Fruit fly (Drosophila melanogaster) whole organism, wandering third instar larva: ENCODE results near the gene CG11594.

Experiments used
- CG32264 ChIP-seq: fragments of 200-800 bp; sonication (Bioruptor generic); optimal IDR thresholded peaks from 2 replicates; lab custom pipeline; 2016; ENCODE audit warnings: missing biosample characterization, missing genetic modification characterization
- CG9705 ChIP-seq: fragments of 200-800 bp; sonication (Bioruptor generic); optimal IDR thresholded peaks from 2 replicates; lab custom pipeline; 2018; ENCODE audit warnings: missing biosample characterization, mild to moderate bottlenecking, missing genetic modification characterization
- CrebA ChIP-seq: fragments of 200-800 bp; sonication (Bioruptor generic); optimal IDR thresholded peaks from 2 replicates; lab custom pipeline; 2016; ENCODE audit warnings: missing biosample characterization, mild to moderate bottlenecking, missing genetic modification characterization, borderline replicate concordance
- Dfd ChIP-seq: fragments of >200 bp; optimal IDR thresholded peaks from 2 replicates; lab custom pipeline; 2017; ENCODE audit warnings: missing biosample characterization, missing genetic modification characterization
- Dif ChIP-seq: fragments of 200-275, 200-300 bp; sonication (Bioruptor generic); optimal IDR thresholded peaks from 2 replicates; lab custom pipeline; 2018; ENCODE audit warnings: missing biosample characterization, missing genetic modification characterization; ENCODE audit not compliant: partially characterized antibody
- GATAd ChIP-seq: sonication (Bioruptor generic); optimal IDR thresholded peaks from 2 replicates; lab custom pipeline; 2016; ENCODE audit warnings: missing biosample characterization, missing genetic modification characterization
- HLH106 ChIP-seq: fragments of 200-800 bp; optimal IDR thresholded peaks from 3 replicates; lab custom pipeline; 2019; ENCODE audit warnings: missing biosample characterization, mild to moderate bottlenecking, missing genetic modification characterization, moderate library complexity
- Hnf4 ChIP-seq: fragments of 200-800 bp; sonication (Bioruptor generic); optimal IDR thresholded peaks from 2 replicates; lab custom pipeline; 2016; ENCODE audit warnings: missing biosample characterization, mild to moderate bottlenecking, missing genetic modification characterization
- Hr78 ChIP-seq: fragments of >200 bp; optimal IDR thresholded peaks from 2 replicates; lab custom pipeline; 2017; ENCODE audit warnings: missing biosample characterization, missing genetic modification characterization
- Hr83 ChIP-seq: fragments of 200-300 bp; sonication (Bioruptor generic); optimal IDR thresholded peaks from 2 replicates; lab custom pipeline; 2016; ENCODE audit warnings: missing biosample characterization, mild to moderate bottlenecking, missing genetic modification characterization, moderate library complexity; ENCODE audit not compliant: poor library complexity, severe bottlenecking
- Jra ChIP-seq: sonication (Bioruptor generic); optimal IDR thresholded peaks from 2 replicates; lab custom pipeline; 2016; ENCODE audit warnings: missing biosample characterization, missing genetic modification characterization
- Mio ChIP-seq: sonication (Bioruptor generic); optimal IDR thresholded peaks from 2 replicates; lab custom pipeline; 2016; ENCODE audit warnings: missing biosample characterization, missing genetic modification characterization
- Myc ChIP-seq: fragments of >200 bp; optimal IDR thresholded peaks from 2 replicates; lab custom pipeline; 2017
- N ChIP-seq: fragments of >200 bp; optimal IDR thresholded peaks from 2 replicates; lab custom pipeline; 2018; ENCODE audit warnings: missing biosample characterization, missing external identifiers, missing genetic modification characterization
- OdsH ChIP-seq: fragments of 200-800 bp; sonication (Bioruptor generic); optimal IDR thresholded peaks from 2 replicates; lab custom pipeline; 2016; ENCODE audit warnings: missing biosample characterization, mild to moderate bottlenecking, missing genetic modification characterization
- Rel ChIP-seq, 2 experiments: fragments of 200-800 bp; sonication (Bioruptor generic) in 1 of 2; optimal IDR thresholded peaks; 2 replicates in 1 of 2; 3 replicates in 1 of 2; lab custom pipeline; 2016 to 2019; ENCODE audit warnings: mild to moderate bottlenecking in 2 of 2, missing biosample characterization in 2 of 2, missing genetic modification characterization in 2 of 2, moderate library complexity in 1 of 2
- Sp1 ChIP-seq: fragments of 200-800 bp; sonication (Bioruptor generic); optimal IDR thresholded peaks from 3 replicates; lab custom pipeline; 2019; ENCODE audit warnings: missing biosample characterization, mild to moderate bottlenecking, missing genetic modification characterization, moderate library complexity
- Vsx2 ChIP-seq: fragments of 200-300, 225-300 bp; sonication (Bioruptor generic); optimal IDR thresholded peaks from 2 replicates; lab custom pipeline; 2018; ENCODE audit warnings: missing biosample characterization, missing genetic modification characterization; ENCODE audit not compliant: partially characterized antibody
- br ChIP-seq: fragments of 200-800 bp; sonication (Bioruptor generic); optimal IDR thresholded peaks from 2 replicates; lab custom pipeline; 2016; ENCODE audit warnings: missing biosample characterization, missing genetic modification characterization
- brk ChIP-seq: fragments of 200-800 bp; sonication (Bioruptor generic); optimal IDR thresholded peaks from 2 replicates; lab custom pipeline; 2016; ENCODE audit warnings: missing biosample characterization, mild to moderate bottlenecking, missing genetic modification characterization
- dl ChIP-seq, 2 experiments: fragments of 175-275, 200-275 bp in 1 of 2; fragments of 200-275 bp in 1 of 2; sonication (Bioruptor generic); optimal IDR thresholded peaks; lab custom pipeline; 2018; ENCODE audit warnings: mild to moderate bottlenecking in 2 of 2, missing biosample characterization in 2 of 2, missing genetic modification characterization in 2 of 2, moderate library complexity in 2 of 2; ENCODE audit not compliant: partially characterized antibody in 2 of 2, insufficient read depth in 1 of 2
- dmrt93B ChIP-seq: fragments of 200-800 bp; sonication (Bioruptor generic); optimal IDR thresholded peaks from 2 replicates; lab custom pipeline; 2018; ENCODE audit warnings: missing biosample characterization, mild to moderate bottlenecking, missing genetic modification characterization
- dsf ChIP-seq: sonication (Bioruptor generic); optimal IDR thresholded peaks from 2 replicates; lab custom pipeline; 2016; ENCODE audit warnings: missing biosample characterization, missing genetic modification characterization, borderline replicate concordance
- ey ChIP-seq: fragments of 200-800 bp; sonication (Bioruptor generic); optimal IDR thresholded peaks from 2 replicates; lab custom pipeline; 2016; ENCODE audit warnings: missing biosample characterization, missing genetic modification characterization
- foxo ChIP-seq, 2 experiments: fragments of 200-800 bp; sonication (Bioruptor generic); optimal IDR thresholded peaks; 2 replicates in 1 of 2; 3 replicates in 1 of 2; lab custom pipeline; 2016 to 2017; ENCODE audit warnings: missing biosample characterization in 2 of 2, missing genetic modification characterization in 2 of 2
- h ChIP-seq: fragments of 200-800 bp; sonication (Bioruptor generic); optimal IDR thresholded peaks from 3 replicates; lab custom pipeline; 2016; ENCODE audit warnings: missing biosample characterization, mild to moderate bottlenecking, missing genetic modification characterization
- jim ChIP-seq: fragments of 175-275, 200-325 bp; sonication (Bioruptor generic); optimal IDR thresholded peaks from 2 replicates; lab custom pipeline; 2016; ENCODE audit warnings: missing biosample characterization, mild to moderate bottlenecking, missing genetic modification characterization
- lola ChIP-seq: fragments of >200 bp; optimal IDR thresholded peaks from 2 replicates; lab custom pipeline; 2017; ENCODE audit warnings: missing biosample characterization, missing genetic modification characterization
- pan ChIP-seq: fragments of >200 bp; optimal IDR thresholded peaks from 2 replicates; lab custom pipeline; 2017
- psq ChIP-seq: fragments of 200-800 bp; sonication (Bioruptor generic); optimal IDR thresholded peaks from 3 replicates; lab custom pipeline; 2017; ENCODE audit warnings: missing biosample characterization, mild to moderate bottlenecking, missing genetic modification characterization, moderate library complexity
- rgr ChIP-seq: fragments of 200-800 bp; sonication (Bioruptor generic); optimal IDR thresholded peaks from 3 replicates; lab custom pipeline; 2016; ENCODE audit warnings: missing biosample characterization, mild to moderate bottlenecking, missing genetic modification characterization
- sage ChIP-seq: fragments of 200-800 bp; sonication (Bioruptor generic); optimal IDR thresholded peaks from 2 replicates; lab custom pipeline; 2016; ENCODE audit warnings: missing biosample characterization, mild to moderate bottlenecking, missing genetic modification characterization
- sv ChIP-seq: fragments of 200-800 bp; sonication (Bioruptor generic); optimal IDR thresholded peaks from 3 replicates; lab custom pipeline; 2016; ENCODE audit warnings: missing biosample characterization, missing genetic modification characterization
- tai ChIP-seq: sonication (Bioruptor generic); optimal IDR thresholded peaks from 2 replicates; lab custom pipeline; 2016; ENCODE audit warnings: missing biosample characterization, missing genetic modification characterization
- usp ChIP-seq: fragments of >200 bp; optimal IDR thresholded peaks from 2 replicates; lab custom pipeline; 2017; ENCODE audit warnings: missing biosample characterization, missing genetic modification characterization
- woc ChIP-seq: sonication (Bioruptor generic); optimal IDR thresholded peaks from 2 replicates; lab custom pipeline; 2016; ENCODE audit warnings: missing biosample characterization, mild to moderate bottlenecking, missing genetic modification characterization

CG11594 gene

dm6 chr3L:4071561-4072049, 45.8 kb upstream of the CG11594 start, which contains the start of gene wit (continued):
- TF ChIP-seq Mio (GFP tag; lab: Kevin White, UChicago): no peak
- TF ChIP-seq jim: no peak
- no peak for TF ChIP-seq pan (lab: Kevin White, UChicago)
- TF ChIP-seq OdsH (GFP tag; lab: Kevin White, UChicago): no peak
- no peak for TF ChIP-seq CG9705 (GFP tag; lab: Kevin White, UChicago)
- TF ChIP-seq, all 38 proteins: peak for 17

DNA sequence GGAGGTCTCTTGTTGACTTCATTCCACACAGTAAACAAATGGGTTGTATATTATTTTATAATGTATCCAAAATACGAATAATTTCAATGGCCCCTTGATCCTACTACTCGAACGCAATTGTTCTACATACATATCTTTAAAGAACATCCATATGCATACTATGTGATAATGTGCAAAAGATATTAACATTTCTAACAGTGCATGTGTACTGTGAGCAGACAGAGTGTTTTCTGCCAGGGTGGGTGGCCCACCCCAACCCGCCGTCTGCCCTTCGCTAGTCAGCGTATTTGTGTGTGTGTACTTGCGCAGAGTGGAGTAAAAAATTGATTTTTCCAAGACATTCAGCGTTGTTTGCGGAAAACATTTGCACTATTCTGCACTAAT, 45.2 kb upstream of the CG11594 start:
- TF ChIP-seq dsf (GFP tag; lab: Kevin White, UChicago) (no peak), CG9705 (GFP tag; lab: Kevin White, UChicago) (no peak), Rel (GFP tag; optimal IDR thresholded peaks at IDR 0.05; lab: Kevin White, UChicago) (peak; percentile 79), Rel (tag; optimal IDR thresholded peaks at IDR 0.05; lab: Kevin White, UChicago) (no peak), CG32264 (GFP tag; lab: Kevin White, UChicago) (peak; percentile 79), brk (GFP tag; lab: Kevin White, UChicago) (peak; percentile 45), Dif (GFP tag; lab: Kevin White, UChicago) (no peak), usp (GFP tag; lab: Kevin White, UChicago) (no peak), foxo (GFP tag; optimal IDR thresholded peaks at IDR 0.05; lab: Kevin White, UChicago) (no peak), br (GFP tag; lab: Kevin White, UChicago) (no peak), Sp1 (GFP tag; lab: Kevin White, UChicago) (peak; percentile 19), woc (GFP tag; lab: Kevin White, UChicago) (no peak), Hr78 (GFP tag; lab: Kevin White, UChicago) (no peak), rgr (GFP tag; lab: Kevin White, UChicago) (peak; percentile 82), sv (no peak), psq (GFP tag; lab: Kevin White, UChicago) (no peak), N (GFP tag; lab: Kevin White, UChicago) (no peak), Jra (GFP tag; lab: Kevin White, UChicago) (no peak), tai (GFP tag; lab: Kevin White, UChicago) (peak; percentile 1), h (GFP tag; lab: Kevin White, UChicago) (peak; percentile 84), ey (peak; percentile 47), GATAd (GFP tag; lab: Kevin White, UChicago) (no peak), CrebA (no peak), dmrt93B (GFP tag; lab: Kevin White, UChicago) (peak; percentile 33), Myc (no peak), Hr83 (GFP tag; lab: Kevin White, UChicago) (peak; percentile 67), Mio (GFP tag; lab: Kevin White, UChicago) (no peak), Vsx2 (GFP tag; lab: Kevin White, UChicago) (no peak), sage (GFP tag; lab: Kevin White, UChicago) (peak; percentile 65), jim (no peak), lola (GFP tag; lab: Kevin White, UChicago) (no peak), dl (GFP tag; optimal IDR thresholded peaks at IDR 0.05; lab: Kevin White, UChicago; ENCODE audit: insufficient read depth in 1 of 2, partially characterized antibody in 2 of 2) (no peak), HLH106 (tag; lab: Kevin White, UChicago) (peak; percentile 73), Hnf4 (GFP tag; lab: Kevin White, UChicago) (peak; percentile 73), Dfd (GFP tag; lab: Kevin White, UChicago) (no peak), pan (lab: Kevin White, UChicago) (no peak)
